Worm (Caenorhabditis elegans) whole organism, young adult: ENCODE results near the gene T27E9.2.

Experiments used
- B0261.1 ChIP-seq: sonication (generic microtip); optimal IDR thresholded peaks from 2 replicates; lab custom pipeline; 2016; ENCODE audit warnings: mild to moderate bottlenecking, missing genetic modification characterization, moderate library complexity, missing compliant biosample characterization
- C17E4.6 ChIP-seq: fragments of 200-800 bp; sonication (Bioruptor generic); IDR thresholded peaks from 2 replicates; pipeline ENCODE4 v1.3.6; 2022; ENCODE audit warnings: missing genetic modification reagents, missing genetic modification characterization, missing compliant biosample characterization
- D2030.7 ChIP-seq: fragments of 200-800 bp; sonication (Bioruptor generic); IDR thresholded peaks from 2 replicates; pipeline ENCODE4 v1.3.6; 2022; ENCODE audit warnings: missing genetic modification reagents, missing genetic modification characterization, missing compliant biosample characterization
- F10E7.11 ChIP-seq: sonication (generic microtip); optimal IDR thresholded peaks from 2 replicates; lab custom pipeline; 2017; ENCODE audit warnings: mild to moderate bottlenecking, missing genetic modification characterization, moderate library complexity, missing compliant biosample characterization
- T07F8.4 ChIP-seq: sonication (generic microtip); optimal IDR thresholded peaks from 2 replicates; lab custom pipeline; 2016; ENCODE audit warnings: mild to moderate bottlenecking, missing genetic modification characterization, moderate library complexity, missing compliant biosample characterization
- Y53G8AR.9 ChIP-seq: fragments of 200-800 bp; sonication (Bioruptor generic); conservative IDR thresholded peaks from 2 replicates; pipeline ENCODE4 v1.3.6; 2022; ENCODE audit warnings: missing genetic modification reagents, missing genetic modification characterization, missing compliant biosample characterization
- attf-5 ChIP-seq: fragments of 200-800 bp; sonication (Bioruptor generic); optimal IDR thresholded peaks from 2 replicates; lab custom pipeline; 2018; ENCODE audit warnings: mild to moderate bottlenecking, missing genetic modification characterization, missing compliant biosample characterization
- attf-6 ChIP-seq: fragments of 200-800 bp; sonication (Bioruptor generic); IDR thresholded peaks from 2 replicates; pipeline ENCODE4 v1.3.6; 2022; ENCODE audit warnings: missing genetic modification reagents, missing genetic modification characterization, missing compliant biosample characterization
- bed-1 ChIP-seq: fragments of 200-800 bp; sonication (Bioruptor generic); IDR thresholded peaks from 2 replicates; pipeline ENCODE4 v1.3.6; 2022; ENCODE audit warnings: missing genetic modification reagents, missing genetic modification characterization, missing compliant biosample characterization
- bed-2 ChIP-seq: fragments of 200-800 bp; sonication (Bioruptor generic); IDR thresholded peaks from 2 replicates; pipeline ENCODE4 v1.3.6; 2022; ENCODE audit warnings: missing genetic modification reagents, missing genetic modification characterization, missing compliant biosample characterization
- cebp-1 ChIP-seq, 2 experiments: fragments of 200-800 bp in 1 of 2; sonication (Bioruptor generic) in 1 of 2; sonication (generic microtip) in 1 of 2; IDR thresholded peaks in 1 of 2; optimal IDR thresholded peaks in 1 of 2; 2 replicates each; pipeline versions ENCODE4 v1.3.6 to Lab custom; 2017 to 2022; ENCODE audit warnings: missing compliant biosample characterization in 2 of 2, missing genetic modification characterization in 2 of 2, mild to moderate bottlenecking in 1 of 2, missing genetic modification reagents in 1 of 2, moderate library complexity in 1 of 2
- ceh-40 ChIP-seq: fragments of 200-800 bp; sonication (Bioruptor generic); IDR thresholded peaks from 2 replicates; pipeline ENCODE4 v1.3.6; 2022; ENCODE audit warnings: missing genetic modification characterization, missing compliant biosample characterization
- gei-17 ChIP-seq: fragments of 200-800 bp; sonication (Bioruptor generic); optimal IDR thresholded peaks from 2 replicates; lab custom pipeline; 2018; ENCODE audit warnings: mild to moderate bottlenecking, missing genetic modification characterization, missing compliant biosample characterization
- him-1 ChIP-seq: sonication (generic microtip); optimal IDR thresholded peaks from 2 replicates; lab custom pipeline; 2016; ENCODE audit warnings: missing genotype, missing genetic modification reagents, missing genetic modification characterization, missing compliant biosample characterization
- hmg-1.2 ChIP-seq: fragments of 200-800 bp; sonication (Bioruptor generic); IDR thresholded peaks from 2 replicates; pipeline ENCODE4 v1.3.6; 2022; ENCODE audit warnings: missing genetic modification reagents, missing genetic modification characterization, missing compliant biosample characterization
- hsf-1 ChIP-seq: fragments of 200-800 bp; sonication (Bioruptor generic); IDR thresholded peaks from 2 replicates; pipeline ENCODE4 v1.3.6; 2022; ENCODE audit warnings: missing genetic modification reagents, missing genetic modification characterization, missing compliant biosample characterization
- lag-1 ChIP-seq: fragments of 200-800 bp; sonication (Bioruptor generic); IDR thresholded peaks from 2 replicates; pipeline ENCODE4 v1.3.6; 2022; ENCODE audit warnings: missing genetic modification reagents, missing genetic modification characterization, missing compliant biosample characterization
- let-607 ChIP-seq, 2 experiments: fragments of 200-800 bp in 1 of 2; sonication (Bioruptor generic) in 1 of 2; sonication (generic microtip) in 1 of 2; optimal IDR thresholded peaks; 2 replicates each; lab custom pipeline; 2016 to 2018; ENCODE audit warnings: mild to moderate bottlenecking in 2 of 2, missing compliant biosample characterization in 2 of 2, missing genetic modification characterization in 2 of 2, moderate library complexity in 2 of 2, missing genotype in 1 of 2
- lin-54 ChIP-seq: fragments of 200-800 bp; sonication (Bioruptor generic); optimal IDR thresholded peaks from 2 replicates; lab custom pipeline; 2018; ENCODE audit warnings: mild to moderate bottlenecking, missing genetic modification characterization, missing compliant biosample characterization
- lsl-1 ChIP-seq: fragments of 200-800 bp; sonication (Bioruptor generic); optimal IDR thresholded peaks from 2 replicates; lab custom pipeline; 2018; ENCODE audit warnings: mild to moderate bottlenecking, missing genetic modification characterization, moderate library complexity, missing compliant biosample characterization
- madf-10 ChIP-seq: sonication (generic microtip); optimal IDR thresholded peaks from 2 replicates; lab custom pipeline; 2016; ENCODE audit warnings: mild to moderate bottlenecking, missing genetic modification characterization, missing compliant biosample characterization
- madf-6 ChIP-seq: fragments of 200-800 bp; sonication (Bioruptor generic); IDR thresholded peaks from 2 replicates; pipeline ENCODE4 v1.3.6; 2022; ENCODE audit warnings: missing genetic modification reagents, missing genetic modification characterization, missing compliant biosample characterization
- nfya-2 ChIP-seq: fragments of 200-800 bp; sonication (Bioruptor generic); IDR thresholded peaks from 2 replicates; pipeline ENCODE4 v1.3.6; 2022; ENCODE audit warnings: missing genetic modification reagents, missing genetic modification characterization, missing compliant biosample characterization
- nfyb-1 ChIP-seq: fragments of 200-800 bp; sonication (Bioruptor generic); IDR thresholded peaks from 2 replicates; pipeline ENCODE4 v1.3.6; 2022; ENCODE audit warnings: missing genetic modification reagents, missing genetic modification characterization, missing compliant biosample characterization
- nhr-179 ChIP-seq: sonication (generic microtip); optimal IDR thresholded peaks from 2 replicates; lab custom pipeline; 2016; ENCODE audit warnings: mild to moderate bottlenecking, missing genetic modification characterization, missing compliant biosample characterization
- pbrm-1 ChIP-seq: fragments of 200-800 bp; sonication (Bioruptor generic); IDR thresholded peaks from 2 replicates; pipeline ENCODE4 v1.3.6; 2022; ENCODE audit warnings: missing genetic modification reagents, missing genetic modification characterization, missing compliant biosample characterization
- rpc-1 ChIP-seq, 2 experiments: fragments of 150-350 bp in 1 of 2; sonication (generic microtip) in 1 of 2; optimal IDR thresholded peaks; 2 replicates each; lab custom pipeline; 2014 to 2018; ENCODE audit warnings: missing biosample characterization in 1 of 2, missing genetic modification characterization in 1 of 2, missing genetic modification reagents in 1 of 2, missing genotype in 1 of 2
- zim-3 ChIP-seq: sonication (generic microtip); optimal IDR thresholded peaks from 2 replicates; lab custom pipeline; 2017; ENCODE audit warnings: mild to moderate bottlenecking, missing genetic modification characterization, moderate library complexity, missing compliant biosample characterization
- ztf-3 ChIP-seq: fragments of 200-800 bp; sonication (Bioruptor generic); optimal IDR thresholded peaks from 2 replicates; lab custom pipeline; 2018; ENCODE audit warnings: mild to moderate bottlenecking, missing genetic modification characterization, missing compliant biosample characterization

T27E9.2 gene

ce11 chrIII:13462138-13462634, at the start of gene T27E9.2, which contains the start of gene abcf-2:
Gene T27E9.2 (minus strand): TSS chrIII:13462584.
Gene abcf-2 (minus strand): TSS chrIII:13462238.
- TF ChIP-seq ztf-3 (GFP tag; lab: Kevin White, UChicago) (no peak), hsf-1 (GFP tag; lab: Robert Waterston, UW) (0 out of 2 replicates have a peak, but pooled peaks have one; percentile 26), lsl-1 (peak; percentile 16), D2030.7 (GFP tag; lab: Robert Waterston, UW) (no peak), zim-3 (tag; lab: Kevin White, UChicago) (no peak), attf-5 (GFP tag; lab: Kevin White, UChicago) (no peak), F10E7.11 (tag; lab: Kevin White, UChicago) (no peak), cebp-1 (GFP tag; IDR thresholded peaks at IDR 0.05; lab: Robert Waterston, UW) (no peak), cebp-1 (tag; optimal IDR thresholded peaks at IDR 0.05; lab: Kevin White, UChicago) (peak; percentile 29), bed-1 (GFP tag; lab: Robert Waterston, UW) (no peak), hmg-1.2 (GFP tag; lab: Robert Waterston, UW) (0 out of 2 replicates have a peak, but pooled peaks have one; percentile 6), pbrm-1 (GFP tag; lab: Robert Waterston, UW) (0 out of 2 replicates have a peak, but pooled peaks have one; percentile 31), nhr-179 (tag; lab: Kevin White, UChicago) (no peak)

ce11 chrIII:13510753-13511152, 48.4 kb upstream of the T27E9.2 start:
- TF ChIP-seq bed-2 (GFP tag; lab: Robert Waterston, UW): no peak
- no peak for TF ChIP-seq Y53G8AR.9 (GFP tag; lab: Robert Waterston, UW)
- TF ChIP-seq nfya-2 (GFP tag; lab: Robert Waterston, UW): 0 out of 2 replicates have a peak, but pooled peaks have one; percentile 1
- TF ChIP-seq madf-10 (tag; lab: Kevin White, UChicago): no peak
- no peak for TF ChIP-seq B0261.1 (tag; lab: Kevin White, UChicago)
- no peak for TF ChIP-seq lin-54 (GFP tag; lab: Kevin White, UChicago)
- 0 out of 2 replicates have a peak, but pooled peaks have one; percentile 32 for TF ChIP-seq nfyb-1 (GFP tag; lab: Robert Waterston, UW)
- TF ChIP-seq, all 124 proteins: peak for 2

- peak; percentile 94 for TF ChIP-seq him-1
Observed at ce11 chrIII:13508579-13508978, 46.2 kb upstream of the T27E9.2 start.

ce11 chrIII:13505718-13506117, 43.3 kb upstream of the T27E9.2 start, which contains the start of gene T28A8.3:
Gene T28A8.3 (plus strand): TSS chrIII:13506018.
- TF ChIP-seq lag-1 (GFP tag; lab: Robert Waterston, UW) (no peak), let-607 (tag; optimal IDR thresholded peaks at IDR 0.05; lab: Kevin White, UChicago) (no peak), T07F8.4 (tag; lab: Kevin White, UChicago) (no peak), rpc-1 (optimal IDR thresholded peaks at IDR 0.05; lab: Kevin White, UChicago) (no peak), rpc-1 (tag; optimal IDR thresholded peaks at IDR 0.05; lab: Kevin White, UChicago) (no peak)

- TF ChIP-seq attf-6 (GFP tag; lab: Robert Waterston, UW): no peak
- no peak for TF ChIP-seq madf-6 (GFP tag; lab: Robert Waterston, UW)
- TF ChIP-seq C17E4.6 (GFP tag; lab: Robert Waterston, UW): no peak
- no peak for TF ChIP-seq gei-17 (GFP tag; lab: Kevin White, UChicago)
- no peak for TF ChIP-seq ceh-40 (GFP tag; lab: Robert Waterston, UW)
Observed at ce11 chrIII:13503379-13503778, 41.0 kb upstream of the T27E9.2 start, which contains the start of gene T28A8.4. Gene T28A8.4 (plus strand): TSS chrIII:13503679.
